Worm (Caenorhabditis elegans) whole organism, L2 larva: Measurements from ENCODE around the gene srlf-2.

Experiments
- fos-1 ChIP-seq: fragments of 150-350 bp; optimal IDR thresholded peaks from 2 replicates; lab custom pipeline; 2014; ENCODE audit warnings: missing biosample characterization, missing genetic modification characterization
- lin-13 ChIP-seq: fragments of 150-350 bp; optimal IDR thresholded peaks from 2 replicates; lab custom pipeline; 2014; ENCODE audit warnings: missing biosample characterization, missing genetic modification reagents, missing genetic modification characterization
- mdl-1 ChIP-seq, 2 experiments: fragments of 150-350 bp in 1 of 2; sonication (generic microtip) in 1 of 2; optimal IDR thresholded peaks; 2 replicates each; lab custom pipeline; 2017; ENCODE audit warnings: missing biosample characterization in 2 of 2, missing genetic modification characterization in 2 of 2
- nhr-10 ChIP-seq: sonication (generic microtip); optimal IDR thresholded peaks from 2 replicates; lab custom pipeline; 2017; ENCODE audit warnings: missing biosample characterization, missing genetic modification characterization
- nhr-11 ChIP-seq: fragments of 150-350 bp; optimal IDR thresholded peaks from 2 replicates; lab custom pipeline; 2014; ENCODE audit warnings: missing biosample characterization, missing genetic modification characterization
- nhr-237 ChIP-seq: fragments of 150-350 bp; optimal IDR thresholded peaks from 2 replicates; lab custom pipeline; 2014; ENCODE audit warnings: missing biosample characterization, missing genetic modification characterization
- nhr-77 ChIP-seq: fragments of 150-350 bp; optimal IDR thresholded peaks from 2 replicates; lab custom pipeline; 2014; ENCODE audit warnings: missing biosample characterization, missing genetic modification characterization
- unc-62 ChIP-seq: fragments of 150-350 bp; optimal IDR thresholded peaks from 2 replicates; lab custom pipeline; 2014; ENCODE audit warnings: missing biosample characterization, missing genetic modification reagents, missing genetic modification characterization
- ztf-4 ChIP-seq: fragments of 150-350 bp; optimal IDR thresholded peaks from 2 replicates; lab custom pipeline; 2014; ENCODE audit warnings: missing biosample characterization, missing genetic modification characterization

ce11 chrIV:8460208-8460607 is 29.8 kb upstream of the srlf-2 start, which contains the start of gene ant-1.4:
- TF ChIP-seq lin-13 (no peak), mdl-1 (tag; optimal IDR thresholded peaks at IDR 0.05; lab: Kevin White, UChicago) (no peak), ztf-4 (tag; lab: Kevin White, UChicago) (no peak), unc-62 (GFP tag; lab: Kevin White, UChicago) (no peak), nhr-237 (tag; lab: Kevin White, UChicago) (no peak), nhr-77 (tag; lab: Kevin White, UChicago) (no peak), fos-1 (tag; lab: Kevin White, UChicago) (no peak), nhr-11 (tag; lab: Kevin White, UChicago) (no peak), nhr-10 (tag; lab: Kevin White, UChicago) (no peak)
